Fruit fly (Drosophila melanogaster): ENCODE results near the gene ApepP.

DNA sequence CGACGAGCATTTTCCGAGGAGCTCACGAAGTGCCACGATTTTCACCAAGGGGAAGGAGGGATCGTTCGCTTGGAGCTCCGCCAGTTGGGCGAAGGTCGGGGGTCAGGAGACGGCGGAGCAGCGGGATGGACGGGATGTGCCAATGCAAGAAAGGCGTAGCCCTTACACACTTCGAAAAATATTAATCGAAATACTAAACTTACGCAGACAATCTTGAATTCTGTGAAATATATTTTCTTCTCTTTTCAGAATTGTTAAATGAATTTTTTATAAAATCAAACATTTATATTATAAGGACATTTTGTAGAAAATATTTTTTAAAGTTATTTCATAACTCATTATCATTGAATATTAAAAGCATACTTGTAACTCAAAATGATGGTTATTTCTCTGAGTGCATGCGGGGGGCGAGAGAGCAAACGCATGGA, 41.3 kb downstream of the ApepP start:
- TF ChIP-seq Rel (GFP tag; optimal IDR thresholded peaks at IDR 0.05) (no peak), Rel (tag; optimal IDR thresholded peaks at IDR 0.05) (no peak), N (GFP tag; optimal IDR thresholded peaks at IDR 0.05) (no peak), h (GFP tag; optimal IDR thresholded peaks at IDR 0.05) (no peak), jim (GFP tag; optimal IDR thresholded peaks at IDR 0.05) (no peak)
